Fruit fly (Drosophila melanogaster) Kc167 (cell line): ENCODE data around the gene Mst36Fa.

Experiments used
- Myc ChIP-seq: fragments of >200 bp; optimal IDR thresholded peaks from 2 replicates; lab custom pipeline; 2017; ENCODE audit warnings: missing external identifiers
- Sin3A ChIP-seq: fragments of >200 bp; optimal IDR thresholded peaks from 2 replicates; lab custom pipeline; 2018; ENCODE audit warnings: missing external identifiers
- h ChIP-seq: fragments of >200 bp; optimal IDR thresholded peaks from 3 replicates; lab custom pipeline; 2018; ENCODE audit warnings: missing external identifiers
- insv ChIP-seq: fragments of >200 bp; optimal IDR thresholded peaks from 3 replicates; lab custom pipeline; 2018; ENCODE audit warnings: missing external identifiers
- psq ChIP-seq: fragments of >200 bp; optimal IDR thresholded peaks from 2 replicates; lab custom pipeline; 2017; ENCODE audit warnings: missing external identifiers
- ttk ChIP-seq: sonication (Bioruptor generic); optimal IDR thresholded peaks from 2 replicates; lab custom pipeline; 2017; ENCODE audit warnings: missing external identifiers

Mst36Fa gene

dm6 chr2L:18695404-18695804 lies 18.6 kb upstream of the Mst36Fa start, which contains the start of the genes CG10383 and CG10338:
Gene CG10383 (minus strand): TSS chr2L:18695602.
Gene CG10338 (plus strand): TSS chr2L:18695664.
- TF ChIP-seq insv (lab: Kevin White, UChicago) (no peak), Sin3A (lab: Kevin White, UChicago) (peak; percentile 81)

dm6 chr2L:18694724-18695105 lies 17.9 kb upstream of the Mst36Fa start:
- TF ChIP-seq insv (lab: Kevin White, UChicago) (no peak), ttk (lab: Kevin White, UChicago) (no peak)

dm6 chr2L:18693877-18694723 lies 17.3 kb upstream of the Mst36Fa start:
- TF ChIP-seq Myc (lab: Kevin White, UChicago) (no peak), ttk (lab: Kevin White, UChicago) (no peak), psq (no peak), insv (lab: Kevin White, UChicago) (no peak), h (lab: Kevin White, UChicago) (no peak), Sin3A (lab: Kevin White, UChicago) (no peak)

dm6 chr2L:18689376-18689775 lies 12.6 kb upstream of the Mst36Fa start, which contains the start of gene CG10336:
Gene CG10336 (plus strand): TSS chr2L:18689528.
- TF ChIP-seq insv (lab: Kevin White, UChicago) (no peak), psq (no peak), Sin3A (lab: Kevin White, UChicago) (no peak), h (lab: Kevin White, UChicago) (no peak), ttk (lab: Kevin White, UChicago) (no peak)

dm6 chr2L:18688646-18689296 lies 12.0 kb upstream of the Mst36Fa start, which contains the start of gene msl-1:
Gene msl-1 (minus strand): TSS chr2L:18688800.
- TF ChIP-seq insv (lab: Kevin White, UChicago) (no peak), Sin3A (lab: Kevin White, UChicago) (peak; percentile 23), Myc (lab: Kevin White, UChicago) (no peak)

dm6 chr2L:18687827-18688226 lies 11.0 kb upstream of the Mst36Fa start:
- peak; percentile 91 for TF ChIP-seq ttk (lab: Kevin White, UChicago)
- no peak for TF ChIP-seq psq

dm6 chr2L:18681903-18682302 lies 5.1 kb upstream of the Mst36Fa start, which contains the start of gene tos:
Gene tos (minus strand): TSS chr2L:18682075.
- TF ChIP-seq Sin3A (lab: Kevin White, UChicago) (no peak), insv (lab: Kevin White, UChicago) (no peak), psq (no peak), h (lab: Kevin White, UChicago) (no peak)

- no peak for TF ChIP-seq Sin3A (lab: Kevin White, UChicago)
- no peak for TF ChIP-seq Myc (lab: Kevin White, UChicago)
- TF ChIP-seq psq: no peak
- no peak for TF ChIP-seq h (lab: Kevin White, UChicago)
- no peak for TF ChIP-seq insv (lab: Kevin White, UChicago)
- TF ChIP-seq ttk (lab: Kevin White, UChicago): no peak
Measured at dm6 chr2L:18677910-18678639, 1.3 kb upstream of the Mst36Fa start.

dm6 chr2L:18674994-18675393 lies 1.8 kb downstream of the Mst36Fa start, which contains the start of gene Mst36Fb:
Gene Mst36Fb (minus strand): TSS chr2L:18675094.
- TF ChIP-seq psq (no peak), insv (lab: Kevin White, UChicago) (no peak), ttk (lab: Kevin White, UChicago) (no peak), Sin3A (lab: Kevin White, UChicago) (no peak), Myc (lab: Kevin White, UChicago) (no peak)

dm6 chr2L:18673185-18673584 lies 3.6 kb downstream of the Mst36Fa start, which contains the start of gene CG43339:
Gene CG43339 (minus strand): TSS chr2L:18673285.
- TF ChIP-seq Myc (lab: Kevin White, UChicago) (no peak), Sin3A (lab: Kevin White, UChicago) (no peak), ttk (lab: Kevin White, UChicago) (no peak), psq (no peak), insv (lab: Kevin White, UChicago) (no peak), h (lab: Kevin White, UChicago) (no peak)

- no peak for TF ChIP-seq ttk (lab: Kevin White, UChicago)
- TF ChIP-seq Sin3A (lab: Kevin White, UChicago): no peak
- TF ChIP-seq h (lab: Kevin White, UChicago): no peak
- TF ChIP-seq Myc (lab: Kevin White, UChicago): no peak
- no peak for TF ChIP-seq insv (lab: Kevin White, UChicago)
- TF ChIP-seq psq: no peak
Measured at dm6 chr2L:18671146-18671545, 5.7 kb downstream of the Mst36Fa start, which contains the start of gene CG43338. Gene CG43338 (minus strand): TSS chr2L:18671246.
